Fruit fly (Drosophila melanogaster): Measurements from ENCODE around the gene betaTub97EF.

betaTub97EF gene

DNA sequence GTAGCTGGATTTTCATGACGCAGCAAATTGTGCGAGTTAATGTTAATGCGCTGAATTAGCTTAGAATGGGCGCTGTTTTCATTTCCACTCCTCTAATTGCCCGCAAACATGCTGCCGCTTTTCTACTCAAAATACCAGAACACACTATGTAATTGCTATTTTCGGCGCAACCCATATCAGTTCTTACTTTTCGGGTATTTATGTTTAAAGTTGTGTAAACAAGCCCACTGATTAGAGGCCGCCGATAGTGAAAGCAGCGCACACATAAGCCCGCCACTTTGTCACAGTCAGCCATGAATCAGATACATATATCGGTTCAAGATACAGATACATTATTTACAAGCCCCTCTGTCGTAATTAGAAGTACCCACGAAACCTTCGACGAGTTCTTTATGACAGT lies 1.4 kb downstream of the betaTub97EF start (continued):
- TF ChIP-seq Gug (GFP tag; IDR thresholded peaks at IDR 0.05), result no peak
- TF ChIP-seq CG8388 (GFP tag; optimal IDR thresholded peaks at IDR 0.05), result no peak
- TF ChIP-seq Poxn (GFP tag; IDR thresholded peaks at IDR 0.05), result no peak
- TF ChIP-seq crc (GFP tag; optimal IDR thresholded peaks at IDR 0.05), result no peak
- TF ChIP-seq Dref (GFP tag; IDR thresholded peaks at IDR 0.05), result no peak
- TF ChIP-seq CG34376 (GFP tag; optimal IDR thresholded peaks at IDR 0.05), result peak; percentile 50
- peak; percentile 65 for TF ChIP-seq kni (GFP tag; optimal IDR thresholded peaks at IDR 0.05)
- TF ChIP-seq gem (tag; optimal IDR thresholded peaks at IDR 0.05), result no peak
- no peak for TF ChIP-seq lbe (GFP tag; optimal IDR thresholded peaks at IDR 0.05)
- peak; percentile 43 for TF ChIP-seq CG12769 (tag; optimal IDR thresholded peaks at IDR 0.05)
- no peak for TF ChIP-seq CG3065 (GFP tag; optimal IDR thresholded peaks at IDR 0.05)
- TF ChIP-seq Gsc (GFP tag; IDR thresholded peaks at IDR 0.05), result no peak
- TF ChIP-seq Awh (GFP tag; IDR thresholded peaks at IDR 0.05), result 0 out of 2 replicates have a peak, but pooled peaks have one; percentile 8
- TF ChIP-seq CG7372 (GFP tag; IDR thresholded peaks at IDR 0.05), result no peak
- no peak for TF ChIP-seq CG13624 (GFP tag; optimal IDR thresholded peaks at IDR 0.05)
- no peak for TF ChIP-seq CG7963 (GFP tag; IDR thresholded peaks at IDR 0.05; ENCODE audit: partially characterized antibody)
- TF ChIP-seq pros (GFP tag; optimal IDR thresholded peaks at IDR 0.05), result no peak
- TF ChIP-seq insv (GFP tag; optimal IDR thresholded peaks at IDR 0.05), result no peak
- TF ChIP-seq chif (GFP tag; optimal IDR thresholded peaks at IDR 0.05), result no peak
- peak; percentile 2 for TF ChIP-seq bigmax (GFP tag; optimal IDR thresholded peaks at IDR 0.05)
- TF ChIP-seq Nf-YA (GFP tag; IDR thresholded peaks at IDR 0.05), result no peak
- no peak for TF ChIP-seq pan (optimal IDR thresholded peaks at IDR 0.05)
- TF ChIP-seq pan (GFP tag; optimal IDR thresholded peaks at IDR 0.05 in 1 of 2, IDR thresholded peaks at IDR 0.05 in 1 of 2), result peak in 1 of 2 experiments; percentile 7
- TF ChIP-seq fd64A (GFP tag; optimal IDR thresholded peaks at IDR 0.05), result peak; percentile 45
- no peak for TF ChIP-seq YL-1 (GFP tag; optimal IDR thresholded peaks at IDR 0.05)
- peak; percentile 18 for TF ChIP-seq sens (GFP tag)
- no peak for TF ChIP-seq tgo (GFP tag; IDR thresholded peaks at IDR 0.05)
- TF ChIP-seq gsb-n (tag; optimal IDR thresholded peaks at IDR 0.05), result no peak
- no peak for TF ChIP-seq Ada2b (GFP tag; IDR thresholded peaks at IDR 0.05)
- peak; percentile 13 for TF ChIP-seq ATbp (GFP tag; optimal IDR thresholded peaks at IDR 0.05)
- no peak for TF ChIP-seq MBD-R2 (GFP tag; IDR thresholded peaks at IDR 0.05)
- no peak for TF ChIP-seq ro (GFP tag; IDR thresholded peaks at IDR 0.05)
- no peak for TF ChIP-seq CG15269 (tag; optimal IDR thresholded peaks at IDR 0.05)
- no peak for TF ChIP-seq sens-2 (GFP tag; IDR thresholded peaks at IDR 0.05)
- TF ChIP-seq ken (GFP tag; IDR thresholded peaks at IDR 0.05), result no peak
- no peak for TF ChIP-seq CG13287 (GFP tag; IDR thresholded peaks at IDR 0.05; ENCODE audit: partially characterized antibody)
- no peak for TF ChIP-seq CG3847 (GFP tag; IDR thresholded peaks at IDR 0.05)
- no peak for TF ChIP-seq CkIIα-i1 (GFP tag; IDR thresholded peaks at IDR 0.05)
- TF ChIP-seq run (tag; optimal IDR thresholded peaks at IDR 0.05), result no peak
- TF ChIP-seq CG4282 (GFP tag; optimal IDR thresholded peaks at IDR 0.05), result no peak
- TF ChIP-seq seq (GFP tag; IDR thresholded peaks at IDR 0.05), result peak; percentile 27; the same call in 1 of the 2 replicates
- TF ChIP-seq Pdp1 (GFP tag; optimal IDR thresholded peaks at IDR 0.05), result peak in 1 of 2 experiments; percentile 80
- no peak for TF ChIP-seq CG4617 (GFP tag; optimal IDR thresholded peaks at IDR 0.05; ENCODE audit: borderline replicate concordance)
- no peak for TF ChIP-seq Fer3 (tag; optimal IDR thresholded peaks at IDR 0.05)
- peak; percentile 0 for TF ChIP-seq CG8089 (GFP tag; optimal IDR thresholded peaks at IDR 0.05)
- TF ChIP-seq kah (GFP tag; optimal IDR thresholded peaks at IDR 0.05), result no peak
- TF ChIP-seq Ssrp (tag; optimal IDR thresholded peaks at IDR 0.05), result no peak
- TF ChIP-seq CG10147 (GFP tag; optimal IDR thresholded peaks at IDR 0.05), result no peak
- no peak for TF ChIP-seq Bgb (GFP tag; IDR thresholded peaks at IDR 0.05; ENCODE audit: partially characterized antibody)
- no peak for TF ChIP-seq bab2 (GFP tag; optimal IDR thresholded peaks at IDR 0.05)
- no peak for TF ChIP-seq Fer1 (GFP tag; optimal IDR thresholded peaks at IDR 0.05)
- peak; percentile 47 for TF ChIP-seq exex (tag; optimal IDR thresholded peaks at IDR 0.05)
